Fruit fly (Drosophila melanogaster) whole organism, prepupa: ENCODE measurements around the gene CG43861.
A peak's percentile ranks its signal among the peaks of the same experiment; 100 is the strongest.

Experiments
- CG10631 ChIP-seq: fragments of 200-800 bp; sonication (Bioruptor generic); optimal IDR thresholded peaks from 2 replicates; lab custom pipeline; 2016; ENCODE audit warnings: missing biosample characterization, missing genetic modification characterization
- CG11294 ChIP-seq: fragments of 200-800 bp; sonication (Bioruptor generic); IDR thresholded peaks from 2 replicates; pipeline ENCODE4 v1.3.6; 2022; ENCODE audit warnings: missing biosample characterization, missing genetic modification characterization
- CG11902 ChIP-seq: fragments of 200-800 bp; sonication (Bioruptor generic); optimal IDR thresholded peaks from 3 replicates; lab custom pipeline; 2016; ENCODE audit warnings: missing biosample characterization, missing genetic modification characterization
- CG15336 ChIP-seq: fragments of 200-800 bp; sonication (Bioruptor generic); IDR thresholded peaks from 2 replicates; pipeline ENCODE4 v1.3.6; 2022; ENCODE audit warnings: missing biosample characterization, missing genetic modification characterization
- CG3032 ChIP-seq: fragments of 200-800 bp; optimal IDR thresholded peaks from 2 replicates; lab custom pipeline; 2019; ENCODE audit warnings: missing biosample characterization, mild to moderate bottlenecking, missing genetic modification characterization, moderate library complexity
- CG31627 ChIP-seq: fragments of 200-800 bp; sonication (Bioruptor generic); optimal IDR thresholded peaks from 3 replicates; lab custom pipeline; 2016; ENCODE audit warnings: missing biosample characterization, missing genetic modification characterization
- CG32006 ChIP-seq: fragments of 200-800 bp; sonication (Bioruptor generic); optimal IDR thresholded peaks from 3 replicates; lab custom pipeline; 2017; ENCODE audit warnings: missing biosample characterization, mild to moderate bottlenecking, missing genetic modification characterization
- CG3919 ChIP-seq: fragments of 200-800 bp; sonication (Bioruptor generic); optimal IDR thresholded peaks from 3 replicates; lab custom pipeline; 2016; ENCODE audit warnings: missing biosample characterization, missing genetic modification characterization
- CG6276 ChIP-seq: fragments of 200-800 bp; sonication (Bioruptor generic); optimal IDR thresholded peaks from 2 replicates; lab custom pipeline; 2017; ENCODE audit warnings: missing biosample characterization, mild to moderate bottlenecking, missing genetic modification characterization
- CG6808 ChIP-seq: fragments of 200-800 bp; sonication (Bioruptor generic); optimal IDR thresholded peaks from 3 replicates; lab custom pipeline; 2017; ENCODE audit warnings: missing biosample characterization, missing genetic modification characterization, mild to moderate bottlenecking, moderate library complexity, missing genetic modification reagents
- CG7368 ChIP-seq: fragments of 200-800 bp; sonication (Bioruptor generic); optimal IDR thresholded peaks from 3 replicates; lab custom pipeline; 2016; ENCODE audit warnings: missing biosample characterization, missing genetic modification characterization
- CG8119 ChIP-seq: fragments of 200-800 bp; sonication (Bioruptor generic); IDR thresholded peaks from 3 replicates; pipeline ENCODE4 v1.3.6; 2022; ENCODE audit warnings: missing biosample characterization, missing genetic modification characterization
- CG8632 ChIP-seq: fragments of 200-800 bp; sonication (Bioruptor generic); optimal IDR thresholded peaks from 3 replicates; lab custom pipeline; 2016; ENCODE audit warnings: missing biosample characterization, missing genetic modification characterization
- Eip78C ChIP-seq: fragments of 200-800 bp; sonication (Bioruptor generic); peaks from one replicate; lab custom pipeline; 2016; ENCODE audit warnings: missing biosample characterization, missing genetic modification characterization
- Eip93F ChIP-seq: fragments of 200-800 bp; sonication (Bioruptor generic); optimal IDR thresholded peaks from 2 replicates; lab custom pipeline; 2016; ENCODE audit warnings: missing biosample characterization, mild to moderate bottlenecking, missing genetic modification characterization
- Ets21C ChIP-seq: fragments of 200-800 bp; sonication (Bioruptor generic); optimal IDR thresholded peaks from 3 replicates; lab custom pipeline; 2016; ENCODE audit warnings: missing biosample characterization, missing genetic modification characterization
- Ets96B ChIP-seq: fragments of 200-800 bp; optimal IDR thresholded peaks from 2 replicates; lab custom pipeline; 2019; ENCODE audit warnings: missing biosample characterization, mild to moderate bottlenecking, missing genetic modification characterization, moderate library complexity
- Gug ChIP-seq: fragments of 200-800 bp; sonication (Bioruptor generic); IDR thresholded peaks from 2 replicates; pipeline ENCODE4 v1.3.6; 2022; ENCODE audit warnings: missing biosample characterization, missing genetic modification characterization
- Hr39 ChIP-seq: fragments of 200-800 bp; sonication (Bioruptor generic); optimal IDR thresholded peaks from 2 replicates; lab custom pipeline; 2016; ENCODE audit warnings: missing biosample characterization, missing genetic modification characterization
- Lpt ChIP-seq: fragments of 200-800 bp; sonication (Bioruptor generic); optimal IDR thresholded peaks from 3 replicates; lab custom pipeline; 2016; ENCODE audit warnings: missing biosample characterization, missing genetic modification characterization
- Met ChIP-seq: fragments of 200-800 bp; sonication (Bioruptor generic); optimal IDR thresholded peaks from 3 replicates; lab custom pipeline; 2016; ENCODE audit warnings: missing biosample characterization, missing genetic modification characterization
- Smox ChIP-seq: fragments of 200-800 bp; sonication (Bioruptor generic); optimal IDR thresholded peaks from 3 replicates; lab custom pipeline; 2016; ENCODE audit warnings: missing biosample characterization, missing genetic modification characterization
- Sox15 ChIP-seq: fragments of 200-800 bp; sonication (Bioruptor generic); optimal IDR thresholded peaks from 3 replicates; lab custom pipeline; 2016; ENCODE audit warnings: missing biosample characterization, missing genetic modification characterization
- achi ChIP-seq: fragments of 200-800 bp; sonication (Bioruptor generic); optimal IDR thresholded peaks from 3 replicates; lab custom pipeline; 2016; ENCODE audit warnings: missing biosample characterization, missing genetic modification characterization
- acj6 ChIP-seq: fragments of 200-800 bp; sonication (Bioruptor generic); optimal IDR thresholded peaks from 3 replicates; lab custom pipeline; 2016; ENCODE audit warnings: missing biosample characterization, missing genetic modification characterization
- dac ChIP-seq: fragments of 200-800 bp; sonication (Bioruptor generic); optimal IDR thresholded peaks from 2 replicates; lab custom pipeline; 2017; ENCODE audit warnings: missing biosample characterization, mild to moderate bottlenecking, missing genetic modification characterization
- dsx ChIP-seq: fragments of 200-800 bp; optimal IDR thresholded peaks from 3 replicates; lab custom pipeline; 2019; ENCODE audit warnings: missing biosample characterization, mild to moderate bottlenecking, missing genetic modification characterization, moderate library complexity; ENCODE audit not compliant: poor library complexity, severe bottlenecking
- eg ChIP-seq: fragments of 200-800 bp; sonication (Bioruptor generic); IDR thresholded peaks from 3 replicates; pipeline ENCODE4 v1.3.6; 2022; ENCODE audit warnings: missing biosample characterization, missing genetic modification characterization
- esn ChIP-seq: fragments of 200-800 bp; sonication (Bioruptor generic); optimal IDR thresholded peaks from 2 replicates; lab custom pipeline; 2016; ENCODE audit warnings: missing biosample characterization, mild to moderate bottlenecking, missing genetic modification characterization, moderate library complexity
- fd59A ChIP-seq: fragments of 200-800 bp; sonication (Bioruptor generic); optimal IDR thresholded peaks from 2 replicates; lab custom pipeline; 2017; ENCODE audit warnings: missing biosample characterization, mild to moderate bottlenecking, missing genetic modification characterization, missing genetic modification reagents
- fd85E ChIP-seq: fragments of 200-800 bp; sonication (Bioruptor generic); optimal IDR thresholded peaks from 3 replicates; lab custom pipeline; 2016; ENCODE audit warnings: missing biosample characterization, missing genetic modification characterization
- fkh ChIP-seq: fragments of 200-800 bp; sonication (Bioruptor generic); optimal IDR thresholded peaks from 3 replicates; lab custom pipeline; 2017; ENCODE audit warnings: missing biosample characterization, mild to moderate bottlenecking, missing genetic modification characterization, moderate library complexity
- net ChIP-seq: fragments of 200-800 bp; sonication (Bioruptor generic); optimal IDR thresholded peaks from 3 replicates; lab custom pipeline; 2016; ENCODE audit warnings: missing biosample characterization, missing genetic modification characterization
- pdm3 ChIP-seq: fragments of 200-800 bp; sonication (Bioruptor generic); optimal IDR thresholded peaks from 3 replicates; lab custom pipeline; 2016; ENCODE audit warnings: missing biosample characterization, missing genetic modification characterization
- salr ChIP-seq, 2 experiments: fragments of 200-800 bp; sonication (Bioruptor generic); optimal IDR thresholded peaks; 3 replicates each; lab custom pipeline; 2016 to 2018; ENCODE audit warnings: missing biosample characterization in 2 of 2, missing genetic modification characterization in 2 of 2, mild to moderate bottlenecking in 1 of 2
- spab ChIP-seq: fragments of 200-800 bp; sonication (Bioruptor generic); optimal IDR thresholded peaks from 2 replicates; lab custom pipeline; 2017; ENCODE audit warnings: missing biosample characterization, mild to moderate bottlenecking, missing genetic modification characterization, missing genetic modification reagents
- ss ChIP-seq, 2 experiments: fragments of 200-800 bp; sonication (Bioruptor generic); optimal IDR thresholded peaks; 2 replicates in 1 of 2; 3 replicates in 1 of 2; lab custom pipeline; 2017 to 2018; ENCODE audit warnings: mild to moderate bottlenecking in 2 of 2, missing biosample characterization in 2 of 2, missing genetic modification characterization in 2 of 2, moderate library complexity in 1 of 2
- svp ChIP-seq: fragments of 200-800 bp; sonication (Bioruptor generic); peaks from one replicate; lab custom pipeline; 2016; ENCODE audit warnings: missing biosample characterization, missing genetic modification characterization
- topi ChIP-seq: fragments of 200-800 bp; sonication (Bioruptor generic); optimal IDR thresholded peaks from 3 replicates; lab custom pipeline; 2016; ENCODE audit warnings: missing biosample characterization, missing genetic modification characterization
- vri ChIP-seq: fragments of 200-800 bp; sonication (Bioruptor generic); optimal IDR thresholded peaks from 3 replicates; lab custom pipeline; 2016; ENCODE audit warnings: missing biosample characterization, mild to moderate bottlenecking, missing genetic modification characterization

The CG43861 gene

dm6 chr2L:20061018-20061657 is 44.1 kb upstream of the CG43861 start, which contains the start of the genes barr and lok (continued):
- TF ChIP-seq Met (GFP tag; lab: Kevin White, UChicago) (no peak), dac (GFP tag; lab: Kevin White, UChicago) (no peak), net (GFP tag; lab: Kevin White, UChicago) (no peak), Eip78C (GFP tag; lab: Kevin White, UChicago) (peak; percentile 38), CG6276 (GFP tag; lab: Kevin White, UChicago) (no peak), vri (GFP tag; lab: Kevin White, UChicago) (no peak), acj6 (GFP tag; lab: Kevin White, UChicago) (peak; percentile 47), CG3919 (GFP tag; lab: Kevin White, UChicago) (peak; percentile 41), CG10631 (GFP tag; lab: Kevin White, UChicago) (peak; percentile 59), CG31627 (GFP tag; lab: Kevin White, UChicago) (peak; percentile 75), spab (GFP tag; lab: Kevin White, UChicago) (no peak), CG15336 (no peak), achi (GFP tag; lab: Kevin White, UChicago) (peak; percentile 49), Ets21C (peak; percentile 41), esn (GFP tag; lab: Kevin White, UChicago) (peak; percentile 66)
- TF ChIP-seq, all 60 proteins: peak for 31

dm6 chr2L:20057391-20057790 is 40.3 kb upstream of the CG43861 start:
- TF ChIP-seq Hr39 (GFP tag; lab: Kevin White, UChicago) (no peak), Gug (0 out of 2 replicates have a peak, but pooled peaks have one; percentile 15), CG10631 (GFP tag; lab: Kevin White, UChicago) (peak; percentile 9)

dm6 chr2L:20051172-20051893 is 34.3 kb upstream of the CG43861 start:
- TF ChIP-seq achi (GFP tag; lab: Kevin White, UChicago) (no peak), Smox (GFP tag; lab: Kevin White, UChicago) (no peak), pdm3 (GFP tag; lab: Kevin White, UChicago) (no peak), topi (GFP tag; lab: Kevin White, UChicago) (no peak), dac (GFP tag; lab: Kevin White, UChicago) (no peak)

dm6 chr2L:20027382-20027919 is 10.4 kb upstream of the CG43861 start, which contains the start of gene sNPF:
sNPF (plus strand) TSS chr2L:20027915.
- TF ChIP-seq CG15336, result no peak; the same call in 1 of the 2 replicates
- TF ChIP-seq Smox (GFP tag; lab: Kevin White, UChicago), result peak; percentile 66
- TF ChIP-seq ss (GFP tag; optimal IDR thresholded peaks at IDR 0.05; lab: Kevin White, UChicago), result peak; percentile 64 to 86
- peak; percentile 72 for TF ChIP-seq Sox15
- TF ChIP-seq dsx (GFP tag; lab: Kevin White, UChicago), result no peak
- peak; percentile 63 for TF ChIP-seq CG11902 (GFP tag; lab: Kevin White, UChicago)
- TF ChIP-seq CG6276 (GFP tag; lab: Kevin White, UChicago), result peak; percentile 50
- peak; percentile 39 for TF ChIP-seq Lpt
- no peak for TF ChIP-seq fd85E (GFP tag; lab: Kevin White, UChicago)
- TF ChIP-seq salr (GFP tag; optimal IDR thresholded peaks at IDR 0.05; lab: Kevin White, UChicago), result peak; percentile 49 to 63
- TF ChIP-seq svp (GFP tag; lab: Kevin White, UChicago), result peak; percentile 87
- peak; percentile 42 for TF ChIP-seq vri (GFP tag; lab: Kevin White, UChicago)
- TF ChIP-seq pdm3 (GFP tag; lab: Kevin White, UChicago), result peak; percentile 80
- TF ChIP-seq CG31627 (GFP tag; lab: Kevin White, UChicago), result peak; percentile 79
- peak; percentile 83 for TF ChIP-seq CG10631 (GFP tag; lab: Kevin White, UChicago)
- no peak; the same call in 1 of the 2 replicates for TF ChIP-seq Gug
- peak; percentile 53 for TF ChIP-seq Ets21C
- TF ChIP-seq CG8632 (GFP tag; lab: Kevin White, UChicago), result peak; percentile 72
- TF ChIP-seq CG32006 (GFP tag; lab: Kevin White, UChicago), result peak; percentile 89
- 0 out of 3 replicates have a peak, but pooled peaks have one; percentile 15 for TF ChIP-seq eg
- peak; percentile 86 for TF ChIP-seq fd59A (GFP tag; lab: Kevin White, UChicago)
- no peak for TF ChIP-seq fkh (GFP tag; lab: Kevin White, UChicago)
- TF ChIP-seq CG11294 (GFP tag; lab: Robert Waterston, UW), result no peak
- TF ChIP-seq CG6808 (GFP tag; lab: Kevin White, UChicago), result peak; percentile 74
- TF ChIP-seq CG3032 (tag; lab: Kevin White, UChicago), result no peak
- peak; percentile 60 for TF ChIP-seq net (GFP tag; lab: Kevin White, UChicago)
- no peak for TF ChIP-seq Eip93F (GFP tag; lab: Kevin White, UChicago)
- peak; percentile 69 for TF ChIP-seq Met (GFP tag; lab: Kevin White, UChicago)
- peak; percentile 60 for TF ChIP-seq CG7368
- TF ChIP-seq CG8119 (GFP tag; lab: Robert Waterston, UW), result no peak
- no peak for TF ChIP-seq Ets96B (tag; lab: Kevin White, UChicago)
- TF ChIP-seq Eip78C (GFP tag; lab: Kevin White, UChicago), result peak; percentile 94
